Fruit fly (Drosophila melanogaster): Measurements from ENCODE around the gene tey.

The tey gene

dm6 chr3L:19687200-19687687 is 23.3 kb upstream of the tey start, which contains the start of the genes CG8765 and Gbeta76C (continued):
- no peak for TF ChIP-seq CG31441 (GFP tag; IDR thresholded peaks at IDR 0.05)
- no peak for TF ChIP-seq CG31224 (GFP tag; IDR thresholded peaks at IDR 0.05)
- peak; percentile 26 for TF ChIP-seq CG13424 (tag; optimal IDR thresholded peaks at IDR 0.05)
- peak; percentile 54 for TF ChIP-seq gro (GFP tag; optimal IDR thresholded peaks at IDR 0.05)
- TF ChIP-seq CG11085 (GFP tag; IDR thresholded peaks at IDR 0.05): no peak
- no peak for TF ChIP-seq CG10274 (GFP tag; optimal IDR thresholded peaks at IDR 0.05)
- TF ChIP-seq CG7271 (tag; optimal IDR thresholded peaks at IDR 0.05): no peak
- TF ChIP-seq hth (optimal IDR thresholded peaks at IDR 0.05): no peak
- TF ChIP-seq B-H1 (GFP tag; IDR thresholded peaks at IDR 0.05): no peak
- no peak for TF ChIP-seq CG3838 (GFP tag; optimal IDR thresholded peaks at IDR 0.05)
- no peak for TF ChIP-seq H2.0 (GFP tag; IDR thresholded peaks at IDR 0.05)
- TF ChIP-seq CG9437 (GFP tag; optimal IDR thresholded peaks at IDR 0.05): no peak
- TF ChIP-seq Chrac-16 (GFP tag; optimal IDR thresholded peaks at IDR 0.05): peak; percentile 35
- no peak for TF ChIP-seq CG8388 (GFP tag; optimal IDR thresholded peaks at IDR 0.05)
- peak; percentile 66 for TF ChIP-seq zen (tag; optimal IDR thresholded peaks at IDR 0.05)
- TF ChIP-seq Drgx (GFP tag; IDR thresholded peaks at IDR 0.05): no peak
- TF ChIP-seq odd (GFP tag; optimal IDR thresholded peaks at IDR 0.05): no peak
- peak; percentile 21 for TF ChIP-seq kni (GFP tag; optimal IDR thresholded peaks at IDR 0.05)
- no peak for TF ChIP-seq NK7.1 (GFP tag; optimal IDR thresholded peaks at IDR 0.05)
- no peak for TF ChIP-seq Hmx (GFP tag; optimal IDR thresholded peaks at IDR 0.05)
- TF ChIP-seq oc (tag; optimal IDR thresholded peaks at IDR 0.05): peak; percentile 22
- no peak for TF ChIP-seq CG7745 (tag; optimal IDR thresholded peaks at IDR 0.05)
- TF ChIP-seq Ets65A (GFP tag): peak; percentile 95
- TF ChIP-seq Stat92E (GFP tag; optimal IDR thresholded peaks at IDR 0.05): peak in 1 of 3 experiments; percentile 77
- no peak for TF ChIP-seq da (GFP tag; optimal IDR thresholded peaks at IDR 0.05)
- no peak for TF ChIP-seq tap (tag; optimal IDR thresholded peaks at IDR 0.05)
- TF ChIP-seq ftz-f1 (GFP tag; optimal IDR thresholded peaks at IDR 0.05): peak; percentile 70
- TF ChIP-seq NFAT (GFP tag; IDR thresholded peaks at IDR 0.05): peak; percentile 74
- no peak for TF ChIP-seq HLH4C (GFP tag; IDR thresholded peaks at IDR 0.05; ENCODE audit: partially characterized antibody)
- no peak for TF ChIP-seq onecut (GFP tag; IDR thresholded peaks at IDR 0.05)
- TF ChIP-seq TFAM (GFP tag; optimal IDR thresholded peaks at IDR 0.05): no peak
- no peak for TF ChIP-seq CG14965 (GFP tag; optimal IDR thresholded peaks at IDR 0.05; ENCODE audit: borderline replicate concordance)
- no peak for TF ChIP-seq sima (GFP tag; optimal IDR thresholded peaks at IDR 0.05)
- TF ChIP-seq CTCF (GFP tag; optimal IDR thresholded peaks at IDR 0.05): no peak
- TF ChIP-seq Bteb2 (GFP tag; optimal IDR thresholded peaks at IDR 0.05): peak; percentile 53
- no peak for TF ChIP-seq exex (tag; optimal IDR thresholded peaks at IDR 0.05)
- TF ChIP-seq tgo (GFP tag; IDR thresholded peaks at IDR 0.05): no peak
- no peak for TF ChIP-seq al (GFP tag; IDR thresholded peaks at IDR 0.05)
- TF ChIP-seq CG18619 (GFP tag; optimal IDR thresholded peaks at IDR 0.05): no peak
- peak; percentile 14 for TF ChIP-seq CrebB (tag; optimal IDR thresholded peaks at IDR 0.05)
- peak; percentile 48 for TF ChIP-seq NC2β (GFP tag; optimal IDR thresholded peaks at IDR 0.05)
- TF ChIP-seq HmgD (GFP tag; optimal IDR thresholded peaks at IDR 0.05): peak; percentile 76
- no peak for TF ChIP-seq rib (GFP tag; IDR thresholded peaks at IDR 0.05)
- no peak for TF ChIP-seq ato (GFP tag; IDR thresholded peaks at IDR 0.05; ENCODE audit: partially characterized antibody)
- TF ChIP-seq fru (optimal IDR thresholded peaks at IDR 0.05): no peak
- peak; percentile 65 for TF ChIP-seq zfh2 (GFP tag; optimal IDR thresholded peaks at IDR 0.05)
- TF ChIP-seq MESR4 (GFP tag; optimal IDR thresholded peaks at IDR 0.05): peak; percentile 71
- TF ChIP-seq D19A (tag; optimal IDR thresholded peaks at IDR 0.05): no peak
- TF ChIP-seq ash1 (GFP tag; optimal IDR thresholded peaks at IDR 0.05): no peak
- TF ChIP-seq CG7372 (GFP tag; IDR thresholded peaks at IDR 0.05): no peak
- TF ChIP-seq caup (GFP tag; optimal IDR thresholded peaks at IDR 0.05; ENCODE audit: severe bottlenecking): peak; percentile 55
- TF ChIP-seq pho (GFP tag; optimal IDR thresholded peaks at IDR 0.05): peak; percentile 50
- TF ChIP-seq sqz (GFP tag; optimal IDR thresholded peaks at IDR 0.05): no peak
